Worm (Caenorhabditis elegans): ENCODE results near the gene R102.6.

DNA sequence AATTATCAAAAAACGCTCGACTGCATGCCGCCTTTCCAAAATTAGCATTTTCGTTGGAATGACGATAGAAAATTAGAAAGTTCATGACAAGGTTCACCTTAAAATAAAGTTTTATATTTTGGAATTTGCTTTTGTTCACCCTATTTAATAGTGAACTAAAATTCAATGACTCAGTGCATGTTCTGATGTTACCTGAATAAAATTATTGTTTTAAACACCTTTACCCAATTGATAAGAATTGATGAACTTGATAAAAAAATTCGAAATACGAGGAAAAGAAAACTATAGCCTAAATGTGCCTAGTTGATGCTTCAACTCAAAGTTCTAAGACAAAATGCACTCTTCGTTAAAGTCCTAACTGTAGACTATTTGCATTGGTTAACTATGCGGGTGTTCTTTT is 44.9 kb downstream of the R102.6 start:
- TF ChIP-seq aly-2 (tag; optimal IDR thresholded peaks at IDR 0.05), result no peak
- no peak for TF ChIP-seq unc-62 (GFP tag; optimal IDR thresholded peaks at IDR 0.05)

Data from whole organism, L1 larva.